Worm (Caenorhabditis elegans) whole organism, midembryonic: ENCODE results near the gene nlp-2.

Source experiments
- cog-1 ChIP-seq: sonication (generic microtip); optimal IDR thresholded peaks from 2 replicates; lab custom pipeline; 2016; ENCODE audit warnings: missing genetic modification characterization, missing compliant biosample characterization
- flt-1 ChIP-seq: fragments of 200-800 bp; sonication (Bioruptor generic); IDR thresholded peaks from 2 replicates; pipeline ENCODE4 v1.3.6; 2022; ENCODE audit warnings: missing genetic modification characterization, missing compliant biosample characterization
- med-1 ChIP-seq: sonication (generic microtip); optimal IDR thresholded peaks from 2 replicates; lab custom pipeline; 2017; ENCODE audit warnings: missing genetic modification characterization, mild to moderate bottlenecking, missing compliant biosample characterization, antibody characterized with exemption, missing genetic modification reagents; ENCODE audit not compliant: insufficient read depth
- ref-1 ChIP-seq: fragments of 200-800 bp; sonication (Bioruptor generic); conservative IDR thresholded peaks from 2 replicates; pipeline ENCODE4 v1.3.6; 2022; ENCODE audit warnings: missing genetic modification reagents, missing genetic modification characterization, missing compliant biosample characterization
- tab-1 ChIP-seq: fragments of 200-800 bp; sonication (Bioruptor generic); IDR thresholded peaks from 2 replicates; pipeline ENCODE4 v1.3.6; 2022; ENCODE audit warnings: missing genetic modification characterization, missing compliant biosample characterization
- ztf-29 ChIP-seq: fragments of 200-800 bp; sonication (Bioruptor generic); IDR thresholded peaks from 2 replicates; pipeline ENCODE4 v1.3.6; 2022; ENCODE audit warnings: missing genetic modification reagents, missing genetic modification characterization, missing compliant biosample characterization

DNA sequence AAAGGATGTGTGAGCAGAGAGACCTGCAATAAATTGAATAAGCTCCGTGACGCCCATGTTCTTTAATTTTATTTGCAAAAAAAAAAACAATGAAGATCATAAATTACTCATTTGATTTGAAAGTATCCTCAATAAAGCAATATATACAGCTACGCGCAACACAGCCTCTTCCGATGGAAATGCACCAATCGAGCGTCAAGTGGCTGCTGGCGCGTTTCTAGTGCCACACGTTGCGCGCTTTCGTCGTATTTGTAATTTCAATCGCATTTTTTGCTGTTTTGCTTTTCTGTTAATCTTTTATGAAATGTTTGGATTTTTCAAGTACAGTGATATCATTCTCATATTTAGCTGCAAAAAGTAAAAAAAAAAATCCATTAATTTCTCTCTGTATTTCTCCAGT is 37.7 kb upstream of the nlp-2 start:
- no peak for TF ChIP-seq cog-1 (tag; lab: Kevin White, UChicago)
- TF ChIP-seq ref-1 (GFP tag; lab: Robert Waterston, UW), result no peak
- no peak for TF ChIP-seq ztf-29 (GFP tag; lab: Robert Waterston, UW)
- TF ChIP-seq tab-1 (GFP tag; lab: Robert Waterston, UW), result no peak
- no peak for TF ChIP-seq med-1 (GFP tag; lab: Kevin White, UChicago)
- TF ChIP-seq flt-1 (GFP tag; lab: Robert Waterston, UW), result no peak
